Worm (Caenorhabditis elegans) whole organism, L3 larva: ENCODE data around the gene aip-1.
"Not testable (repeated sequence)": the region's sequence is repeated elsewhere in the genome, so short reads cannot be mapped to it uniquely, and the experiment has no call there.

Experiments used
- fkh-10 ChIP-seq: sonication (generic microtip); optimal IDR thresholded peaks from 2 replicates; lab custom pipeline; 2017; ENCODE audit warnings: missing biosample characterization, missing genetic modification reagents, missing genetic modification characterization
- nhr-12 ChIP-seq: fragments of 150-350 bp; optimal IDR thresholded peaks from 2 replicates; lab custom pipeline; 2014; ENCODE audit warnings: missing biosample characterization, missing genetic modification characterization
- nhr-237 ChIP-seq: fragments of 150-350 bp; optimal IDR thresholded peaks from 2 replicates; lab custom pipeline; 2014; ENCODE audit warnings: missing biosample characterization, missing genetic modification characterization
- nhr-76 ChIP-seq: fragments of 150-350 bp; sonication (generic microtip); optimal IDR thresholded peaks from 5 replicates; lab custom pipeline; 2014; ENCODE audit warnings: missing biosample characterization, missing genetic modification characterization
- unc-39 ChIP-seq: sonication (generic microtip); optimal IDR thresholded peaks from 4 replicates; lab custom pipeline; 2017; ENCODE audit warnings: missing biosample characterization, missing genetic modification characterization
- ztf-11 ChIP-seq: fragments of 150-350 bp; optimal IDR thresholded peaks from 2 replicates; lab custom pipeline; 2014; ENCODE audit warnings: missing biosample characterization, missing genetic modification characterization

ce11 chrV:14038328-14039084 lies 26.4 kb downstream of the aip-1 start, which contains the start of gene vps-39:
- TF ChIP-seq fkh-10 (GFP tag; lab: Kevin White, UChicago); nhr-237 (tag; lab: Kevin White, UChicago); unc-39 (tag; lab: Kevin White, UChicago); nhr-76 (tag; lab: Kevin White, UChicago); nhr-12 (tag; lab: Kevin White, UChicago); ztf-11 (tag; lab: Kevin White, UChicago): not testable (repeated sequence)
